Worm (Caenorhabditis elegans): ENCODE data around the gene Y22F5A.11.

Y22F5A.11 gene

DNA sequence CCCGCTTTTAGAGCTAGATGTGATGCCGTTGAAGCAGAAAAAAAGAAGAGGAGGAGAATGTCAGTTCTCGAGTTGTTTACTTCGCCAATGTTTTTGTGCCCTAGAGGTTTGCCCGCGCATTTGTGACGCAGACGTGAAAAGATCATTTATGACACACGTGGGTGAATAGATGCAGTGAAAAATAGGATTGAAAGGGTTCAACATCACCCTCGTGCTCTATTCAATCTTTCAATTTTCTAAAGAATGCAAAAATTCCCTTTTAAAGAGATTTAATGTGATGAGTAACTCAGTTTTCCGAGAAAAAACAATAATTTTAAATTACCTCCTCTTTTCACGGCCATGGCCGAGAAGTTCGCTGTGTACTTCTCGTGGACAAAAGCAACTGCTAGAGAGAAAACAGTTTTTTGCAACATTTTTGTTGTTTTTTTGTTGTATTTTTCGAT, 29.0 kb downstream of the Y22F5A.11 start:
- TF ChIP-seq unc-62 (GFP tag; optimal IDR thresholded peaks at IDR 0.05 in 1 of 2) (peak in 1 of 2 experiments; percentile 95), unc-62 (tag; optimal IDR thresholded peaks at IDR 0.05) (no peak), nhr-28 (tag; optimal IDR thresholded peaks at IDR 0.05) (peak; percentile 78), nhr-102 (tag; optimal IDR thresholded peaks at IDR 0.05) (no peak), dve-1 (tag; optimal IDR thresholded peaks at IDR 0.05; ENCODE audit: insufficient read depth) (peak; percentile 40), Y48G9A.11 (GFP tag; IDR thresholded peaks at IDR 0.05) (no peak), hlh-11 (tag; optimal IDR thresholded peaks at IDR 0.05) (peak; percentile 40), mep-1 (tag; optimal IDR thresholded peaks at IDR 0.05) (peak; percentile 57), mxl-3 (GFP tag; optimal IDR thresholded peaks at IDR 0.05) (peak; percentile 20), mdt-29 (GFP tag; IDR thresholded peaks at IDR 0.05) (no peak), ama-1 (optimal IDR thresholded peaks at IDR 0.05) (no peak), lsy-2 (tag; optimal IDR thresholded peaks at IDR 0.05) (peak; percentile 28 to 47), mes-2 (tag; optimal IDR thresholded peaks at IDR 0.05; ENCODE audit: poor library complexity, severe bottlenecking) (peak; percentile 57), ZK337.2 (GFP tag; IDR thresholded peaks at IDR 0.05) (0 out of 2 replicates have a peak, but pooled peaks have one; percentile 23), lim-7 (GFP tag; IDR thresholded peaks at IDR 0.05) (no peak), fkh-10 (GFP tag; optimal IDR thresholded peaks at IDR 0.05) (peak; percentile 87), aly-2 (tag; optimal IDR thresholded peaks at IDR 0.05) (no peak), nhr-6 (tag; optimal IDR thresholded peaks at IDR 0.05) (no peak), cey-2 (tag; optimal IDR thresholded peaks at IDR 0.05; ENCODE audit: borderline replicate concordance, insufficient read depth) (no peak), F26F4.8 (GFP tag; conservative IDR thresholded peaks at IDR 0.05) (no peak), rbr-2 (tag; optimal IDR thresholded peaks at IDR 0.05) (peak; percentile 53), nhr-11 (tag; optimal IDR thresholded peaks at IDR 0.05) (peak; percentile 78), lin-29 (GFP tag; IDR thresholded peaks at IDR 0.05) (no peak), dpl-1 (GFP tag; optimal IDR thresholded peaks at IDR 0.05) (peak; percentile 17), unc-130 (GFP tag; optimal IDR thresholded peaks at IDR 0.05) (peak; percentile 42), ctbp-1 (GFP tag; IDR thresholded peaks at IDR 0.05) (peak; percentile 40; the same call in 1 of the 2 replicates), hlh-30 (tag; optimal IDR thresholded peaks at IDR 0.05; ENCODE audit: insufficient read depth) (peak; percentile 88), mdl-1 (tag; optimal IDR thresholded peaks at IDR 0.05) (peak; percentile 22 to 98), ceh-82 (tag; optimal IDR thresholded peaks at IDR 0.05) (no peak), vab-7 (GFP tag; IDR thresholded peaks at IDR 0.05) (no peak), madf-5 (GFP tag; IDR thresholded peaks at IDR 0.05) (0 out of 4 replicates have a peak, but pooled peaks of 1 of the 2 experiments have one; percentile 27), daf-16 (GFP tag; optimal IDR thresholded peaks at IDR 0.05) (peak in 1 of 2 experiments; percentile 52), daf-16 (tag; optimal IDR thresholded peaks at IDR 0.05) (peak; percentile 82), lin-15B (tag; optimal IDR thresholded peaks at IDR 0.05) (no peak), hif-1 (tag; optimal IDR thresholded peaks at IDR 0.05) (peak in 1 of 2 experiments; percentile 19), aha-1 (tag) (peak; percentile 96), dmd-6 (GFP tag; IDR thresholded peaks at IDR 0.05) (peak; percentile 33; the same call in 1 of the 2 replicates), dmd-9 (GFP tag; IDR thresholded peaks at IDR 0.05) (no peak)

DNA sequence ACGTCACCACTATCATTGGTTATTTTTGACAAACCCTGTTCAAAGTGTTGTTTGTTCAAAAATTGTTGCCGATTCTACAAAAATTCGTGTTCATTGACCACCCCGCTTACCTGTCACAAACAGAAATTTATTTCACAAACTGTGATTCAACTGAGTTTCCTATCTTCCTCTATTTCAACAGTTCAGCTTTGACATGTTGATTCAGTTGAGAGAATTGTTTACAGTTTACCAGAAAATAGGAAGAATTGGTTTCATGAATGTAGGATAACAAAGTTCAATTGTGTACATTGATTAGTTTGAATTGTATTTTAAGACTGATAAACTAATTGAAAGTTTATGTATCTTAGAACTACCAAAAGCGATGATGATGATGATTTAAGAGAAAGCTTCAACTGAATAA, 29.8 kb downstream of the Y22F5A.11 start:
- TF ChIP-seq ces-1 (GFP tag; optimal IDR thresholded peaks at IDR 0.05) (no peak), saeg-2 (GFP tag; IDR thresholded peaks at IDR 0.05) (no peak), F37D6.2 (tag; optimal IDR thresholded peaks at IDR 0.05) (no peak), sdz-12 (GFP tag; optimal IDR thresholded peaks at IDR 0.05) (no peak), hlh-11 (tag; optimal IDR thresholded peaks at IDR 0.05) (peak; percentile 45), mxl-2 (GFP tag; conservative IDR thresholded peaks at IDR 0.05) (no peak), dve-1 (tag; optimal IDR thresholded peaks at IDR 0.05; ENCODE audit: insufficient read depth) (peak; percentile 53), nhr-41 (GFP tag; IDR thresholded peaks at IDR 0.05) (no peak), daf-19 (GFP tag; conservative IDR thresholded peaks at IDR 0.05) (no peak), mes-2 (tag; optimal IDR thresholded peaks at IDR 0.05; ENCODE audit: poor library complexity, severe bottlenecking) (no peak), snpc-1.2 (GFP tag; IDR thresholded peaks at IDR 0.05) (no peak), ceh-44 (GFP tag; IDR thresholded peaks at IDR 0.05) (no peak), dmd-9 (GFP tag; IDR thresholded peaks at IDR 0.05) (no peak), nhr-237 (tag; optimal IDR thresholded peaks at IDR 0.05) (no peak), rbr-2 (tag; optimal IDR thresholded peaks at IDR 0.05) (no peak), aly-2 (tag; optimal IDR thresholded peaks at IDR 0.05) (no peak), F44E2.7 (GFP tag; IDR thresholded peaks at IDR 0.05) (no peak), arid-1 (GFP tag; conservative IDR thresholded peaks at IDR 0.05) (no peak), lin-39 (tag; optimal IDR thresholded peaks at IDR 0.05) (no peak), nhr-28 (tag; optimal IDR thresholded peaks at IDR 0.05) (peak; percentile 69)

Measured in whole organism, L4 larva.